Fruit fly (Drosophila melanogaster) whole organism, prepupa: ENCODE data around the gene CG42660.

Experiments
- CG11294 ChIP-seq: fragments of 200-800 bp; sonication (Bioruptor generic); IDR thresholded peaks from 2 replicates; pipeline ENCODE4 v1.3.6; 2022; ENCODE audit warnings: missing biosample characterization, missing genetic modification characterization
- CG15336 ChIP-seq: fragments of 200-800 bp; sonication (Bioruptor generic); IDR thresholded peaks from 2 replicates; pipeline ENCODE4 v1.3.6; 2022; ENCODE audit warnings: missing biosample characterization, missing genetic modification characterization
- CG6276 ChIP-seq: fragments of 200-800 bp; sonication (Bioruptor generic); optimal IDR thresholded peaks from 2 replicates; lab custom pipeline; 2017; ENCODE audit warnings: missing biosample characterization, mild to moderate bottlenecking, missing genetic modification characterization
- Eip75B ChIP-seq: fragments of 200-800 bp; sonication (Bioruptor generic); optimal IDR thresholded peaks from 3 replicates; lab custom pipeline; 2016; ENCODE audit warnings: missing biosample characterization, missing genetic modification characterization
- Hr4 ChIP-seq: fragments of 200-800 bp; sonication (Bioruptor generic); optimal IDR thresholded peaks from 3 replicates; lab custom pipeline; 2016; ENCODE audit warnings: missing biosample characterization, missing genetic modification characterization
- Sox102F ChIP-seq: fragments of 200-800 bp; sonication (Bioruptor generic); optimal IDR thresholded peaks from 2 replicates; lab custom pipeline; 2016; ENCODE audit warnings: missing biosample characterization, mild to moderate bottlenecking, missing genetic modification characterization
- lz ChIP-seq: fragments of 200-800 bp; sonication (Bioruptor generic); optimal IDR thresholded peaks from 3 replicates; lab custom pipeline; 2016; ENCODE audit warnings: missing biosample characterization, missing genetic modification characterization
- pdm3 ChIP-seq: fragments of 200-800 bp; sonication (Bioruptor generic); optimal IDR thresholded peaks from 3 replicates; lab custom pipeline; 2016; ENCODE audit warnings: missing biosample characterization, missing genetic modification characterization
- ss ChIP-seq, 2 experiments: fragments of 200-800 bp; sonication (Bioruptor generic); optimal IDR thresholded peaks; 2 replicates in 1 of 2; 3 replicates in 1 of 2; lab custom pipeline; 2017 to 2018; ENCODE audit warnings: mild to moderate bottlenecking in 2 of 2, missing biosample characterization in 2 of 2, missing genetic modification characterization in 2 of 2, moderate library complexity in 1 of 2
- topi ChIP-seq: fragments of 200-800 bp; sonication (Bioruptor generic); optimal IDR thresholded peaks from 3 replicates; lab custom pipeline; 2016; ENCODE audit warnings: missing biosample characterization, missing genetic modification characterization

Gene CG42660

dm6 chr3L:7510414-7511384 lies 45.4 kb downstream of the CG42660 start, which contains the start of gene CG7546 (continued):
- TF ChIP-seq Eip75B (GFP tag; lab: Kevin White, UChicago) (no peak), CG11294 (GFP tag; lab: Robert Waterston, UW) (no peak), pdm3 (GFP tag; lab: Kevin White, UChicago) (no peak), Sox102F (GFP tag; lab: Kevin White, UChicago) (no peak), lz (peak; percentile 12), CG15336 (no peak), CG6276 (no peak), ss (GFP tag; optimal IDR thresholded peaks at IDR 0.05; lab: Kevin White, UChicago) (peak in 1 of 2 experiments; percentile 26), Hr4 (GFP tag; lab: Kevin White, UChicago) (peak; percentile 26), topi (GFP tag; lab: Kevin White, UChicago) (no peak)
